Fruit fly (Drosophila melanogaster) whole organism, embryonic: ENCODE data around the gene CG7906.

Source experiments
- Aef1 ChIP-seq: fragments of 200-800 bp; sonication (Bioruptor generic); IDR thresholded peaks from 3 replicates; pipeline ENCODE4 v1.3.6; 2022; ENCODE audit warnings: missing biosample characterization, missing genetic modification characterization
- Atf3 ChIP-seq: fragments of 200-800 bp; sonication (Bioruptor generic); optimal IDR thresholded peaks from 3 replicates; lab custom pipeline; 2016; ENCODE audit warnings: missing biosample characterization, missing genetic modification characterization
- BtbVII ChIP-seq: fragments of 200-800 bp; sonication (Bioruptor generic); optimal IDR thresholded peaks from 3 replicates; lab custom pipeline; 2017; ENCODE audit warnings: missing biosample characterization, mild to moderate bottlenecking, missing genetic modification characterization
- C15 ChIP-seq: fragments of 200-800 bp; sonication (Bioruptor generic); IDR thresholded peaks from 3 replicates; pipeline ENCODE4 v1.3.6; 2022; ENCODE audit warnings: missing biosample characterization, missing genetic modification characterization
- CG10366 ChIP-seq: fragments of 200-800 bp; sonication (Bioruptor generic); IDR thresholded peaks from 2 replicates; pipeline ENCODE4 v1.3.6; 2022; ENCODE audit warnings: missing biosample characterization, missing genetic modification characterization
- CG18262 ChIP-seq: fragments of 200-800 bp; optimal IDR thresholded peaks from 3 replicates; lab custom pipeline; 2019; ENCODE audit warnings: missing biosample characterization, mild to moderate bottlenecking, missing genetic modification characterization, moderate library complexity
- CG2889 ChIP-seq: fragments of 200-800 bp; sonication (Bioruptor generic); IDR thresholded peaks from 3 replicates; pipeline ENCODE4 v1.3.6; 2022; ENCODE audit warnings: missing biosample characterization, missing genetic modification characterization
- CG30431 ChIP-seq: fragments of 200-800 bp; sonication (Bioruptor generic); optimal IDR thresholded peaks from 2 replicates; lab custom pipeline; 2017; ENCODE audit warnings: missing biosample characterization, missing genetic modification characterization
- CG3281 ChIP-seq: fragments of 200-800 bp; sonication (Bioruptor generic); optimal IDR thresholded peaks from 3 replicates; lab custom pipeline; 2017; ENCODE audit warnings: missing biosample characterization, mild to moderate bottlenecking, missing genetic modification characterization
- CG3407 ChIP-seq: fragments of 200-800 bp; sonication (Bioruptor generic); optimal IDR thresholded peaks from 2 replicates; lab custom pipeline; 2018; ENCODE audit warnings: missing biosample characterization, mild to moderate bottlenecking, missing genetic modification characterization
- CG3726 ChIP-seq: fragments of 200-800 bp; sonication (Bioruptor generic); IDR thresholded peaks from 3 replicates; pipeline ENCODE4, ENCODE4 v1.3.6; 2022; ENCODE audit warnings: missing biosample characterization, missing genetic modification characterization
- CG4404 ChIP-seq: fragments of 200-800 bp; sonication (Bioruptor generic); IDR thresholded peaks from 2 replicates; pipeline ENCODE4 v1.3.6; 2022; ENCODE audit warnings: missing biosample characterization, missing genetic modification characterization
- CG4617 ChIP-seq: fragments of 200-800 bp; sonication (Bioruptor generic); optimal IDR thresholded peaks from 3 replicates; lab custom pipeline; 2016; ENCODE audit warnings: missing biosample characterization, missing genetic modification characterization, borderline replicate concordance
- CG6813 ChIP-seq: fragments of 200-800 bp; sonication (Bioruptor generic); optimal IDR thresholded peaks from 2 replicates; lab custom pipeline; 2017; ENCODE audit warnings: missing biosample characterization, missing genetic modification characterization, mild to moderate bottlenecking, moderate library complexity, missing genetic modification reagents
- CG7928 ChIP-seq: fragments of 200-800 bp; sonication (Bioruptor generic); optimal IDR thresholded peaks from 2 replicates; lab custom pipeline; 2017; ENCODE audit warnings: missing biosample characterization, mild to moderate bottlenecking, missing genetic modification characterization
- CG8281 ChIP-seq: fragments of 200-800 bp; sonication (Bioruptor generic); optimal IDR thresholded peaks from 2 replicates; lab custom pipeline; 2018; ENCODE audit warnings: missing biosample characterization, mild to moderate bottlenecking, missing genetic modification characterization, moderate library complexity
- CG9727 ChIP-seq: fragments of 200-800 bp; sonication (Bioruptor generic); optimal IDR thresholded peaks from 3 replicates; lab custom pipeline; 2017; ENCODE audit warnings: missing biosample characterization, mild to moderate bottlenecking, missing genetic modification characterization
- Camta ChIP-seq: fragments of 200-800 bp; sonication (Bioruptor generic); optimal IDR thresholded peaks from 2 replicates; lab custom pipeline; 2016; ENCODE audit warnings: missing biosample characterization, missing genetic modification characterization
- CoRest ChIP-seq: fragments of 200-800 bp; sonication (Bioruptor generic); optimal IDR thresholded peaks from 3 replicates; lab custom pipeline; 2018; ENCODE audit warnings: missing biosample characterization, mild to moderate bottlenecking, missing genetic modification characterization, moderate library complexity
- E2f1 ChIP-seq: fragments of 200-800 bp; sonication (Bioruptor generic); IDR thresholded peaks from 2 replicates; pipeline ENCODE4 v1.3.6; 2022; ENCODE audit warnings: missing biosample characterization, missing genetic modification characterization
- E2f2 ChIP-seq: fragments of 200-800 bp; sonication (Bioruptor generic); IDR thresholded peaks from 2 replicates; pipeline ENCODE4 v1.3.6; 2022; ENCODE audit warnings: missing biosample characterization, missing genetic modification characterization
- Elba2 ChIP-seq: fragments of 200-800 bp; sonication (Bioruptor generic); optimal IDR thresholded peaks from 3 replicates; lab custom pipeline; 2016; ENCODE audit warnings: missing biosample characterization, missing genetic modification characterization
- GATAe ChIP-seq: fragments of 200-800 bp; sonication (Bioruptor generic); conservative IDR thresholded peaks from 2 replicates; pipeline ENCODE4 v1.3.6; 2022; ENCODE audit warnings: missing biosample characterization, missing genetic modification characterization
- HLH3B ChIP-seq: fragments of 200-800 bp; sonication (Bioruptor generic); IDR thresholded peaks from 2 replicates; pipeline ENCODE4 v1.3.6; 2022; ENCODE audit warnings: missing biosample characterization, missing genetic modification characterization
- HLHmδ ChIP-seq: fragments of 200-800 bp; sonication (Bioruptor generic); optimal IDR thresholded peaks from 2 replicates; lab custom pipeline; 2018; ENCODE audit warnings: missing biosample characterization, mild to moderate bottlenecking, missing genetic modification characterization, moderate library complexity
- Poxn ChIP-seq: fragments of 200-800 bp; sonication (Bioruptor generic); IDR thresholded peaks from 2 replicates; pipeline ENCODE4 v1.3.6; 2022; ENCODE audit warnings: missing biosample characterization, missing genetic modification characterization
- Ptx1 ChIP-seq: fragments of 200-800 bp; sonication (Bioruptor generic); IDR thresholded peaks from 2 replicates; pipeline ENCODE4 v1.3.6; 2022; ENCODE audit warnings: missing biosample characterization, missing genetic modification characterization
- Sry-δ ChIP-seq: fragments of 200-800 bp; sonication (Bioruptor generic); optimal IDR thresholded peaks from 2 replicates; lab custom pipeline; 2016; ENCODE audit warnings: missing biosample characterization, missing genetic modification characterization
- Xrp1 ChIP-seq: fragments of 200-800 bp; sonication (Bioruptor generic); IDR thresholded peaks from 2 replicates; pipeline ENCODE4 v1.3.6; 2022; ENCODE audit warnings: missing biosample characterization, missing genetic modification characterization
- YL-1 ChIP-seq: fragments of 200-800 bp; sonication (Bioruptor generic); optimal IDR thresholded peaks from 3 replicates; lab custom pipeline; 2017; ENCODE audit warnings: missing biosample characterization, mild to moderate bottlenecking, missing genetic modification characterization
- ac ChIP-seq: fragments of 200-800 bp; sonication (Bioruptor generic); optimal IDR thresholded peaks from 3 replicates; lab custom pipeline; 2017; ENCODE audit warnings: missing biosample characterization, mild to moderate bottlenecking, missing genetic modification characterization
- br ChIP-seq: fragments of >200 bp; optimal IDR thresholded peaks from 2 replicates; lab custom pipeline; 2017
- dati ChIP-seq: fragments of 200-800 bp; sonication (Bioruptor generic); IDR thresholded peaks from 2 replicates; pipeline ENCODE4 v1.3.6; 2022; ENCODE audit warnings: missing biosample characterization, missing genetic modification characterization
- dmrt11E ChIP-seq: fragments of 200-800 bp; sonication (Bioruptor generic); optimal IDR thresholded peaks from 3 replicates; lab custom pipeline; 2018; ENCODE audit warnings: missing biosample characterization, mild to moderate bottlenecking, missing genetic modification characterization, moderate library complexity
- dpn ChIP-seq, 2 experiments: fragments of 200-800 bp; sonication (Bioruptor generic); optimal IDR thresholded peaks; 3 replicates each; lab custom pipeline; 2016; ENCODE audit warnings: missing biosample characterization in 2 of 2, missing genetic modification characterization in 2 of 2
- ems ChIP-seq: fragments of 200-800 bp; sonication (Bioruptor generic); optimal IDR thresholded peaks from 3 replicates; lab custom pipeline; 2016; ENCODE audit warnings: missing biosample characterization, missing genetic modification characterization
- exex ChIP-seq: fragments of 200-800 bp; sonication (Bioruptor generic); optimal IDR thresholded peaks from 4 replicates; lab custom pipeline; 2018; ENCODE audit warnings: missing biosample characterization, mild to moderate bottlenecking, missing genetic modification characterization, moderate library complexity
- fd96Cb ChIP-seq: fragments of 200-800 bp; sonication (Bioruptor generic); optimal IDR thresholded peaks from 2 replicates; lab custom pipeline; 2018; ENCODE audit warnings: missing biosample characterization, mild to moderate bottlenecking, missing genetic modification characterization, moderate library complexity
- hbn ChIP-seq: fragments of 200-800 bp; sonication (Bioruptor generic); IDR thresholded peaks from 2 replicates; pipeline ENCODE4 v1.3.6; 2022; ENCODE audit warnings: missing biosample characterization, missing genetic modification characterization; ENCODE audit not compliant: partially characterized antibody
- insv ChIP-seq, 2 experiments: fragments of 200-800 bp; sonication (Bioruptor generic); optimal IDR thresholded peaks; 3 replicates each; lab custom pipeline; 2016 to 2018; ENCODE audit warnings: missing biosample characterization in 2 of 2, missing genetic modification characterization in 2 of 2
- kah ChIP-seq: fragments of 200-800 bp; sonication (Bioruptor generic); optimal IDR thresholded peaks from 2 replicates; lab custom pipeline; 2018; ENCODE audit warnings: missing biosample characterization, mild to moderate bottlenecking, missing genetic modification characterization
- lbe ChIP-seq: fragments of 200-800 bp; sonication (Bioruptor generic); optimal IDR thresholded peaks from 2 replicates; lab custom pipeline; 2016; ENCODE audit warnings: missing biosample characterization, mild to moderate bottlenecking, missing genetic modification characterization
- nau ChIP-seq: fragments of 200-800 bp; sonication (Bioruptor generic); optimal IDR thresholded peaks from 3 replicates; lab custom pipeline; 2017; ENCODE audit warnings: missing biosample characterization, mild to moderate bottlenecking, missing genetic modification characterization, missing genetic modification reagents
- nerfin-2 ChIP-seq: fragments of 200-800 bp; sonication (Bioruptor generic); IDR thresholded peaks from 2 replicates; pipeline ENCODE4 v1.3.6; 2022; ENCODE audit warnings: missing biosample characterization, missing genetic modification characterization; ENCODE audit not compliant: partially characterized antibody
- p53 ChIP-seq: fragments of 200-800 bp; sonication (Bioruptor generic); optimal IDR thresholded peaks from 2 replicates; lab custom pipeline; 2016; ENCODE audit warnings: missing biosample characterization, missing genetic modification characterization
- phol ChIP-seq: fragments of 200-800 bp; sonication (Bioruptor generic); optimal IDR thresholded peaks from 3 replicates; lab custom pipeline; 2018; ENCODE audit warnings: missing biosample characterization, mild to moderate bottlenecking, missing genetic modification characterization, moderate library complexity
- ranshi ChIP-seq: fragments of 200-800 bp; sonication (Bioruptor generic); IDR thresholded peaks from 2 replicates; pipeline ENCODE4 v1.3.6; 2022; ENCODE audit warnings: missing biosample characterization, missing genetic modification characterization
- sisA ChIP-seq: fragments of 200-800 bp; sonication (Bioruptor generic); IDR thresholded peaks from 2 replicates; pipeline ENCODE4 v1.3.6; 2022; ENCODE audit warnings: missing biosample characterization, missing genetic modification characterization
- vnd ChIP-seq: fragments of 200-800 bp; sonication (Bioruptor generic); IDR thresholded peaks from 3 replicates; pipeline ENCODE4 v1.3.6; 2022; ENCODE audit warnings: missing biosample characterization, missing genetic modification characterization; ENCODE audit not compliant: partially characterized antibody
- wdn ChIP-seq: fragments of 200-800 bp; sonication (Bioruptor generic); IDR thresholded peaks from 2 replicates; pipeline ENCODE4 v1.3.6; 2022; ENCODE audit warnings: missing biosample characterization, missing genetic modification characterization

Gene CG7906

dm6 chr3L:14189957-14190624, 46.3 kb upstream of the CG7906 start (continued):
- no peak for TF ChIP-seq CG3726 (GFP tag; lab: Robert Waterston, UW)
- peak; percentile 69 for TF ChIP-seq CG10366 (GFP tag; lab: Robert Waterston, UW)
- TF ChIP-seq ranshi (GFP tag; lab: Robert Waterston, UW), result peak; percentile 76; the same call in 1 of the 2 replicates
- TF ChIP-seq CG30431 (GFP tag; lab: Kevin White, UChicago), result no peak
- TF ChIP-seq E2f2 (GFP tag; lab: Robert Waterston, UW), result peak; percentile 65
- no peak for TF ChIP-seq CG9727
- peak; percentile 37 for TF ChIP-seq Sry-δ (GFP tag; lab: Kevin White, UChicago)
- no peak for TF ChIP-seq GATAe (GFP tag; lab: Robert Waterston, UW)
- TF ChIP-seq fd96Cb, result peak; percentile 64
- TF ChIP-seq CG3281, result peak; percentile 80
- TF ChIP-seq CG2889, result peak; percentile 63; the same call in 2 of the 3 replicates
- no peak for TF ChIP-seq CG3407 (GFP tag; lab: Kevin White, UChicago)
- no peak; the same call in 1 of the 2 replicates for TF ChIP-seq hbn
- no peak for TF ChIP-seq lbe (GFP tag; lab: Kevin White, UChicago)
- TF ChIP-seq exex (tag; lab: Kevin White, UChicago), result no peak
- peak; percentile 65 for TF ChIP-seq Aef1 (GFP tag; lab: Robert Waterston, UW)
- peak; percentile 69; the same call in 1 of the 2 replicates for TF ChIP-seq Ptx1 (GFP tag; lab: Robert Waterston, UW)
- TF ChIP-seq ac, result no peak
- TF ChIP-seq dati (GFP tag; lab: Robert Waterston, UW), result no peak
- TF ChIP-seq E2f1, result peak; percentile 64; the same call in 1 of the 2 replicates
- no peak for TF ChIP-seq C15 (GFP tag; lab: Robert Waterston, UW)
- TF ChIP-seq p53 (GFP tag; lab: Kevin White, UChicago), result no peak
- TF ChIP-seq Elba2 (GFP tag; lab: Kevin White, UChicago), result no peak
- TF ChIP-seq CG18262 (tag; lab: Kevin White, UChicago), result peak; percentile 55
- TF ChIP-seq YL-1 (GFP tag; lab: Kevin White, UChicago), result no peak
- 0 out of 2 replicates have a peak, but pooled peaks have one; percentile 18 for TF ChIP-seq wdn (GFP tag; lab: Robert Waterston, UW)
- peak; percentile 74 for TF ChIP-seq Xrp1 (GFP tag; lab: Robert Waterston, UW)
- TF ChIP-seq phol (tag; lab: Kevin White, UChicago), result peak; percentile 50
- TF ChIP-seq Atf3 (GFP tag; lab: Kevin White, UChicago), result no peak
- peak; percentile 57 for TF ChIP-seq BtbVII (GFP tag; lab: Kevin White, UChicago)
- no peak for TF ChIP-seq HLHmδ
- TF ChIP-seq kah (GFP tag; lab: Kevin White, UChicago), result no peak
- TF ChIP-seq insv (GFP tag; optimal IDR thresholded peaks at IDR 0.05; lab: Kevin White, UChicago), result peak; percentile 78 to 99
- TF ChIP-seq nerfin-2 (GFP tag; lab: Robert Waterston, UW), result no peak
- TF ChIP-seq CG7928 (GFP tag; lab: Kevin White, UChicago), result no peak
- TF ChIP-seq vnd (GFP tag; lab: Robert Waterston, UW), result no peak
- peak; percentile 3 for TF ChIP-seq CG6813 (GFP tag; lab: Kevin White, UChicago)
- no peak for TF ChIP-seq Camta (GFP tag; lab: Kevin White, UChicago)
- no peak for TF ChIP-seq CG4617 (GFP tag; lab: Kevin White, UChicago)
- TF ChIP-seq Poxn (GFP tag; lab: Robert Waterston, UW), result no peak
- TF ChIP-seq br (lab: Kevin White, UChicago), result no peak
- TF ChIP-seq ems (GFP tag; lab: Kevin White, UChicago), result no peak
- no peak for TF ChIP-seq CG8281
- TF ChIP-seq dmrt11E, result peak; percentile 39
- no peak; the same call in 1 of the 2 replicates for TF ChIP-seq sisA (GFP tag; lab: Robert Waterston, UW)
- peak; percentile 76 for TF ChIP-seq HLH3B
- TF ChIP-seq nau (GFP tag; lab: Kevin White, UChicago), result no peak
- TF ChIP-seq dpn (GFP tag; optimal IDR thresholded peaks at IDR 0.05; lab: Kevin White, UChicago), result peak in 1 of 2 experiments; percentile 36
- TF ChIP-seq CG4404 (GFP tag; lab: Robert Waterston, UW), result no peak
- TF ChIP-seq CoRest (tag; lab: Kevin White, UChicago), result peak; percentile 44
